Fruit fly (Drosophila melanogaster): Measurements from ENCODE around the gene poe.
A peak's percentile ranks its signal among the peaks of the same experiment; 100 is the strongest.

The poe gene

dm6 chr2L:8104706-8105105 is 33.3 kb upstream of the poe start (continued):
- no peak for TF ChIP-seq CG5953 (GFP tag; IDR thresholded peaks at IDR 0.05)
- TF ChIP-seq schlank (tag; optimal IDR thresholded peaks at IDR 0.05), result no peak
- no peak for TF ChIP-seq corto (GFP tag; optimal IDR thresholded peaks at IDR 0.05)
- no peak for TF ChIP-seq cato (GFP tag; optimal IDR thresholded peaks at IDR 0.05; ENCODE audit: borderline replicate concordance)
- no peak for TF ChIP-seq so (GFP tag; IDR thresholded peaks at IDR 0.05)
- no peak for TF ChIP-seq CG8290 (GFP tag; optimal IDR thresholded peaks at IDR 0.05)
- peak in 1 of 2 experiments; percentile 9 for TF ChIP-seq CG8290 (tag; optimal IDR thresholded peaks at IDR 0.05)
- no peak for TF ChIP-seq Dp (GFP tag; optimal IDR thresholded peaks at IDR 0.05)
- no peak for TF ChIP-seq bsh (GFP tag; optimal IDR thresholded peaks at IDR 0.05)
- no peak for TF ChIP-seq Taf1 (GFP tag; IDR thresholded peaks at IDR 0.05)
- no peak for TF ChIP-seq CG18476 (GFP tag; optimal IDR thresholded peaks at IDR 0.05)
- TF ChIP-seq CG7987 (GFP tag; optimal IDR thresholded peaks at IDR 0.05), result peak; percentile 87
- TF ChIP-seq Mrtf (GFP tag; IDR thresholded peaks at IDR 0.05), result no peak
- TF ChIP-seq ase (GFP tag; IDR thresholded peaks at IDR 0.05), result no peak
- TF ChIP-seq exex (tag; optimal IDR thresholded peaks at IDR 0.05), result peak; percentile 28
- TF ChIP-seq Stat92E (GFP tag; optimal IDR thresholded peaks at IDR 0.05), result no peak
- TF ChIP-seq CG9215 (GFP tag; IDR thresholded peaks at IDR 0.05), result no peak
- no peak for TF ChIP-seq CG17829 (tag; optimal IDR thresholded peaks at IDR 0.05)
- no peak for TF ChIP-seq jigr1 (GFP tag; IDR thresholded peaks at IDR 0.05)
- TF ChIP-seq CG13296 (GFP tag; optimal IDR thresholded peaks at IDR 0.05), result no peak
- TF ChIP-seq CG12219 (GFP tag; optimal IDR thresholded peaks at IDR 0.05), result no peak
- TF ChIP-seq H2.0 (GFP tag; IDR thresholded peaks at IDR 0.05), result no peak
- no peak for TF ChIP-seq CG14667 (GFP tag; IDR thresholded peaks at IDR 0.05)
- TF ChIP-seq bigmax (GFP tag; optimal IDR thresholded peaks at IDR 0.05), result no peak
- no peak for TF ChIP-seq Ptx1 (GFP tag; IDR thresholded peaks at IDR 0.05)

DNA sequence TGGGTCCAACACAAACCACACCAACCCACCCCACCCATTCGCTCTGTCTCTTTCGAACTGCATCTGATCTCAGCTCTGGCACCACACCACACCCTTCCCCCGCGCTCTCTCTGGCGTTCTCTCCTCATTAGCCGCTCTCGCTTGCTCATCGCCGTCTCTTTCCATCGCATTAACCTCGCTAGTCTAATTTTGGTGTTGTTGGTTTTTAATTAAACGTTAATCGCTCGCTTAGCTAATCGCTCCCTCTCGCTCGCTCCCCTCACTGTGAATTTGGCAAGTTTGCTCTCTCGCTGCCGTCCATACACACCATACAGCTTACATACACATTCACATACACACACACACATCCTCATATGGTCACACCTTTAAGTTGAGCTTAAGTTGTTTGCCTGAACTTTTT is 32.7 kb upstream of the poe start:
- TF ChIP-seq chinmo (GFP tag; IDR thresholded peaks at IDR 0.05; ENCODE audit: partially characterized antibody) (peak; percentile 95; the same call in 3 of the 4 replicates), Atf-2 (GFP tag; optimal IDR thresholded peaks at IDR 0.05) (no peak), CG31224 (GFP tag; IDR thresholded peaks at IDR 0.05) (no peak), row (GFP tag; IDR thresholded peaks at IDR 0.05) (no peak), Meics (GFP tag; optimal IDR thresholded peaks at IDR 0.05) (no peak), CG13296 (GFP tag; optimal IDR thresholded peaks at IDR 0.05) (no peak), CG32532 (GFP tag; IDR thresholded peaks at IDR 0.05) (peak; percentile 8; the same call in 1 of the 2 replicates), crc (GFP tag; optimal IDR thresholded peaks at IDR 0.05) (no peak), Bgb (GFP tag; IDR thresholded peaks at IDR 0.05; ENCODE audit: partially characterized antibody) (no peak), CG16863 (GFP tag; optimal IDR thresholded peaks at IDR 0.05) (no peak), B-H2 (GFP tag; optimal IDR thresholded peaks at IDR 0.05) (no peak), h (optimal IDR thresholded peaks at IDR 0.05) (no peak), fd3F (GFP tag; optimal IDR thresholded peaks at IDR 0.05) (no peak), dati (GFP tag; IDR thresholded peaks at IDR 0.05) (no peak), CG11247 (GFP tag; IDR thresholded peaks at IDR 0.05) (no peak), nau (GFP tag; optimal IDR thresholded peaks at IDR 0.05) (no peak), ab (GFP tag; optimal IDR thresholded peaks at IDR 0.05) (no peak), vvl (GFP tag; IDR thresholded peaks at IDR 0.05) (peak; percentile 88), nom (GFP tag; optimal IDR thresholded peaks at IDR 0.05) (no peak), gro (GFP tag; optimal IDR thresholded peaks at IDR 0.05) (peak; percentile 7), Rfx (GFP tag; IDR thresholded peaks at IDR 0.05) (no peak), Elba2 (GFP tag; optimal IDR thresholded peaks at IDR 0.05) (no peak), Hr3 (GFP tag; optimal IDR thresholded peaks at IDR 0.05) (no peak), CG7271 (tag; optimal IDR thresholded peaks at IDR 0.05) (no peak), Eip74EF (GFP tag; optimal IDR thresholded peaks at IDR 0.05) (peak in 1 of 2 experiments; percentile 11), amos (GFP tag; IDR thresholded peaks at IDR 0.05; ENCODE audit: partially characterized antibody) (no peak), Sry-δ (GFP tag; optimal IDR thresholded peaks at IDR 0.05) (no peak), Nf-YB (GFP tag; optimal IDR thresholded peaks at IDR 0.05) (no peak), CG2129 (GFP tag; IDR thresholded peaks at IDR 0.05; ENCODE audit: partially characterized antibody) (no peak)
